Comparison of ENCODE assay signal across 1 fruit fly cellular context in the genomic region with DNA sequence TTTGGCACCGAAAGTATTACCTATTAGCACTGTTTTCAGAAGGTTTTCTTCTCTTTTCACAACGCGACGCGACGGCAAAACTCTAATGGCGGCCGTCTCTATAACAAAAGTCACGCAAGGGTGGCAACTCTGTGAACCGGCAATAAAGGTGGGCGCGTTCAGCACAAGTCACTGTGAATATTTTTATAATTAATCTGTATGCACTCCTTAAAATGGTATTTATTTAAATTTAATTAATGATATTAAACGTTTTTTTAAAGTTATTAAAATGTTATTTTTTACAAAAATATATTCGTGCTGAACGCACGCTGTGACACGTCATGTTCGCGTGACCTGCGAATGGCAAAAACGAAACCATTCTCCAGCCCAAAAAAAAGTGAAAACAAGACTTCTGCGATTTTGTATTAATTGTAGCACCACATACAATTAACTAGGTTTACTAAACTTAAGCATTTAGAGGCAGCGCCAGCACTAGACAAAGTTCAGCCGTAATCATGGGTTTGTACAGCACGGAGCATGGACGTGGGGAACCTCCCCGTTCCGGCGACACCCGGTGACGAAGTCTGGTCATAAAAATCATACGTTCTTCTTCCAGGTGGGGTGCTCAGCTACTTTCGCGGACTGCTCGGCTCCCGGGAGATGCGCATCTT.
TF ChIP-seq lines count a peak whose summit lies in the region.

TSS of gene brm (minus strand) at position 87 of the 650 bp plus-strand sequence.
TSS of gene Arl1 (plus strand) at position 353 of the 650 bp plus-strand sequence.

TF ChIP-seq in whole organism, embryonic, 481 proteins besides CTCF, POLR2A, EP300 and RAD21 (continued from another document and continues in another):
- TF ChIP-seq luna (GFP tag; optimal IDR thresholded peaks at IDR 0.05; lab: Kevin White, UChicago) = peak; percentile 75
- TF ChIP-seq HLH4C (GFP tag; IDR thresholded peaks at IDR 0.05; lab: Robert Waterston, UW; ENCODE audit: partially characterized antibody) = no peak
- TF ChIP-seq vvl (GFP tag; IDR thresholded peaks at IDR 0.05; lab: Robert Waterston, UW) = peak; percentile 100
- peak; percentile 98 for TF ChIP-seq CG17359 (tag; optimal IDR thresholded peaks at IDR 0.05; lab: Kevin White, UChicago)
- TF ChIP-seq crc (GFP tag; optimal IDR thresholded peaks at IDR 0.05; lab: Kevin White, UChicago) = peak; percentile 75
- TF ChIP-seq CG32772 (GFP tag; IDR thresholded peaks at IDR 0.05; lab: Robert Waterston, UW) = peak; percentile 99
- peak; percentile 98 for TF ChIP-seq CG17612 (GFP tag; IDR thresholded peaks at IDR 0.05; lab: Robert Waterston, UW)
- no peak for TF ChIP-seq CG7963 (GFP tag; IDR thresholded peaks at IDR 0.05; lab: Robert Waterston, UW; ENCODE audit: partially characterized antibody)
- peak; percentile 89 for TF ChIP-seq CG30020 (tag; optimal IDR thresholded peaks at IDR 0.05; lab: Kevin White, UChicago)
- peak; percentile 97 for TF ChIP-seq Oli (tag; optimal IDR thresholded peaks at IDR 0.05; lab: Kevin White, UChicago)
- TF ChIP-seq HHEX (GFP tag; optimal IDR thresholded peaks at IDR 0.05; lab: Kevin White, UChicago) = peak; percentile 98
- TF ChIP-seq insv (GFP tag; optimal IDR thresholded peaks at IDR 0.05; lab: Kevin White, UChicago) = peak in 1 of 2 experiments; percentile 84
- peak; percentile 98 for TF ChIP-seq CG1602 (GFP tag; optimal IDR thresholded peaks at IDR 0.05; lab: Kevin White, UChicago)
- peak; percentile 97 for TF ChIP-seq ro (GFP tag; IDR thresholded peaks at IDR 0.05; lab: Robert Waterston, UW)
- peak; percentile 94 for TF ChIP-seq CG17385 (GFP tag; optimal IDR thresholded peaks at IDR 0.05; lab: Kevin White, UChicago)
- peak; percentile 99 for TF ChIP-seq CG4617 (GFP tag; optimal IDR thresholded peaks at IDR 0.05; lab: Kevin White, UChicago; ENCODE audit: borderline replicate concordance)
- TF ChIP-seq slp2 (GFP tag; optimal IDR thresholded peaks at IDR 0.05; lab: Kevin White, UChicago) = peak; percentile 62
- peak; percentile 97 for TF ChIP-seq CG5245 (GFP tag; optimal IDR thresholded peaks at IDR 0.05; lab: Kevin White, UChicago)
- TF ChIP-seq CG33213 (GFP tag; optimal IDR thresholded peaks at IDR 0.05; lab: Kevin White, UChicago) = peak; percentile 74
- TF ChIP-seq CG11093 (GFP tag; IDR thresholded peaks at IDR 0.05; lab: Robert Waterston, UW) = peak; percentile 98
- TF ChIP-seq ac (GFP tag; optimal IDR thresholded peaks at IDR 0.05; lab: Kevin White, UChicago) = peak; percentile 77
- TF ChIP-seq CG6683 (GFP tag; optimal IDR thresholded peaks at IDR 0.05; lab: Kevin White, UChicago) = peak; percentile 95
- peak; percentile 99 for TF ChIP-seq al (GFP tag; IDR thresholded peaks at IDR 0.05; lab: Robert Waterston, UW)
- peak; percentile 72 for TF ChIP-seq wek (GFP tag; optimal IDR thresholded peaks at IDR 0.05; lab: Kevin White, UChicago)
- TF ChIP-seq h (optimal IDR thresholded peaks at IDR 0.05; lab: Kevin White, UChicago) = no peak
- peak; percentile 97 for TF ChIP-seq Dek (tag; optimal IDR thresholded peaks at IDR 0.05; lab: Kevin White, UChicago)
- peak; percentile 49; the same call in 1 of the 3 replicates for TF ChIP-seq vnd (GFP tag; IDR thresholded peaks at IDR 0.05; lab: Robert Waterston, UW; ENCODE audit: partially characterized antibody)
- TF ChIP-seq chif (GFP tag; optimal IDR thresholded peaks at IDR 0.05; lab: Kevin White, UChicago) = peak; percentile 58 to 87
- no peak for TF ChIP-seq NC2α (GFP tag; optimal IDR thresholded peaks at IDR 0.05; lab: Kevin White, UChicago)
- TF ChIP-seq cg (GFP tag; optimal IDR thresholded peaks at IDR 0.05; lab: Kevin White, UChicago) = no peak
- 0 out of 2 replicates have a peak, but pooled peaks have one; percentile 41 for TF ChIP-seq Scr (GFP tag; IDR thresholded peaks at IDR 0.05; lab: Robert Waterston, UW; ENCODE audit: partially characterized antibody)
- no peak for TF ChIP-seq hth (optimal IDR thresholded peaks at IDR 0.05; lab: Kevin White, UChicago)
- TF ChIP-seq repo (GFP tag; optimal IDR thresholded peaks at IDR 0.05; lab: Kevin White, UChicago) = peak; percentile 52
- TF ChIP-seq gsb-n (tag; optimal IDR thresholded peaks at IDR 0.05; lab: Kevin White, UChicago) = no peak
- TF ChIP-seq CG6813 (GFP tag; optimal IDR thresholded peaks at IDR 0.05; lab: Kevin White, UChicago) = peak; percentile 95
- peak; percentile 97 for TF ChIP-seq Nf-YA (GFP tag; IDR thresholded peaks at IDR 0.05; lab: Robert Waterston, UW)
- peak; percentile 99 for TF ChIP-seq B-H1 (GFP tag; IDR thresholded peaks at IDR 0.05; lab: Robert Waterston, UW)
- TF ChIP-seq sna (GFP tag; IDR thresholded peaks at IDR 0.05; lab: Robert Waterston, UW; ENCODE audit: partially characterized antibody) = 0 out of 2 replicates have a peak, but pooled peaks have one; percentile 9
- TF ChIP-seq CG18011 (GFP tag; optimal IDR thresholded peaks at IDR 0.05; lab: Kevin White, UChicago) = peak; percentile 92
- peak; percentile 97 for TF ChIP-seq dmrt99B (tag; optimal IDR thresholded peaks at IDR 0.05; lab: Kevin White, UChicago)
- TF ChIP-seq CG15601 (tag; optimal IDR thresholded peaks at IDR 0.05; lab: Kevin White, UChicago) = peak; percentile 97
- no peak for TF ChIP-seq fru (optimal IDR thresholded peaks at IDR 0.05; lab: Kevin White, UChicago)
- TF ChIP-seq CG12071 (GFP tag; optimal IDR thresholded peaks at IDR 0.05; lab: Kevin White, UChicago) = peak; percentile 82
- TF ChIP-seq Max (GFP tag; optimal IDR thresholded peaks at IDR 0.05; lab: Kevin White, UChicago) = peak; percentile 98
- peak; percentile 98 for TF ChIP-seq lbe (GFP tag; optimal IDR thresholded peaks at IDR 0.05; lab: Kevin White, UChicago)
- peak; percentile 87 for TF ChIP-seq CG10565 (GFP tag; optimal IDR thresholded peaks at IDR 0.05; lab: Kevin White, UChicago)
- TF ChIP-seq p53 (GFP tag; optimal IDR thresholded peaks at IDR 0.05; lab: Kevin White, UChicago) = peak; percentile 18
- TF ChIP-seq so (GFP tag; IDR thresholded peaks at IDR 0.05; lab: Robert Waterston, UW) = peak; percentile 99
- peak; percentile 94 for TF ChIP-seq CG8388 (GFP tag; optimal IDR thresholded peaks at IDR 0.05; lab: Kevin White, UChicago)
- peak; percentile 73 for TF ChIP-seq CG9876 (GFP tag; optimal IDR thresholded peaks at IDR 0.05; lab: Kevin White, UChicago)
- TF ChIP-seq Tbp (GFP tag; optimal IDR thresholded peaks at IDR 0.05; lab: Kevin White, UChicago) = no peak
- TF ChIP-seq CG17186 (GFP tag; optimal IDR thresholded peaks at IDR 0.05; lab: Kevin White, UChicago) = peak; percentile 88
- peak; percentile 99 for TF ChIP-seq CG9727 (GFP tag; optimal IDR thresholded peaks at IDR 0.05; lab: Kevin White, UChicago)
- TF ChIP-seq Xrp1 (GFP tag; IDR thresholded peaks at IDR 0.05; lab: Robert Waterston, UW) = peak; percentile 99
- peak; percentile 97 for TF ChIP-seq CG7357 (GFP tag; IDR thresholded peaks at IDR 0.05; lab: Robert Waterston, UW)
- peak; percentile 98 for TF ChIP-seq sug (tag; optimal IDR thresholded peaks at IDR 0.05; lab: Kevin White, UChicago)
- peak; percentile 33 for TF ChIP-seq CG7745 (tag; optimal IDR thresholded peaks at IDR 0.05; lab: Kevin White, UChicago)
- peak; percentile 96 for TF ChIP-seq tup (GFP tag; optimal IDR thresholded peaks at IDR 0.05; lab: Kevin White, UChicago)
- TF ChIP-seq MESR4 (GFP tag; optimal IDR thresholded peaks at IDR 0.05; lab: Kevin White, UChicago) = peak; percentile 84
- TF ChIP-seq CG10654 (GFP tag; optimal IDR thresholded peaks at IDR 0.05; lab: Kevin White, UChicago) = peak; percentile 97
- TF ChIP-seq Dll (GFP tag; IDR thresholded peaks at IDR 0.05; lab: Robert Waterston, UW; ENCODE audit: partially characterized antibody) = peak; percentile 59; the same call in 2 of the 4 replicates
- TF ChIP-seq amos (GFP tag; IDR thresholded peaks at IDR 0.05; lab: Robert Waterston, UW; ENCODE audit: partially characterized antibody) = peak; percentile 40; the same call in 1 of the 2 replicates
- TF ChIP-seq D19A (tag; optimal IDR thresholded peaks at IDR 0.05; lab: Kevin White, UChicago) = peak; percentile 90
- peak; percentile 98 for TF ChIP-seq zen (tag; optimal IDR thresholded peaks at IDR 0.05; lab: Kevin White, UChicago)
- TF ChIP-seq en (GFP tag; optimal IDR thresholded peaks at IDR 0.05; lab: Kevin White, UChicago) = peak; percentile 20
- TF ChIP-seq CG30431 (GFP tag; optimal IDR thresholded peaks at IDR 0.05; lab: Kevin White, UChicago) = peak; percentile 98
- TF ChIP-seq CG18476 (GFP tag; optimal IDR thresholded peaks at IDR 0.05; lab: Kevin White, UChicago) = peak; percentile 96
- peak; percentile 72 for TF ChIP-seq CG1792 (GFP tag; optimal IDR thresholded peaks at IDR 0.05; lab: Kevin White, UChicago)
- peak; percentile 98 for TF ChIP-seq Fer2 (tag; optimal IDR thresholded peaks at IDR 0.05; lab: Kevin White, UChicago)
- TF ChIP-seq CG8478 (optimal IDR thresholded peaks at IDR 0.05; lab: Kevin White, UChicago) = no peak
- peak; percentile 82 for TF ChIP-seq CG15073 (GFP tag; optimal IDR thresholded peaks at IDR 0.05; lab: Kevin White, UChicago)
- peak; percentile 88 for TF ChIP-seq pum (GFP tag; optimal IDR thresholded peaks at IDR 0.05; lab: Kevin White, UChicago)
- TF ChIP-seq Ada2b (GFP tag; IDR thresholded peaks at IDR 0.05; lab: Robert Waterston, UW) = peak; percentile 99
- peak; percentile 98 for TF ChIP-seq CG12942 (GFP tag; optimal IDR thresholded peaks at IDR 0.05; lab: Kevin White, UChicago)
- TF ChIP-seq run (tag; optimal IDR thresholded peaks at IDR 0.05; lab: Kevin White, UChicago) = peak; percentile 80
- peak; percentile 97 for TF ChIP-seq CG16815 (GFP tag; optimal IDR thresholded peaks at IDR 0.05; lab: Kevin White, UChicago)
- TF ChIP-seq CG6689 (GFP tag; IDR thresholded peaks at IDR 0.05; lab: Robert Waterston, UW) = peak; percentile 99
- no peak for TF ChIP-seq abd-A (tag; optimal IDR thresholded peaks at IDR 0.05; lab: Kevin White, UChicago)
- TF ChIP-seq Ptx1 (GFP tag; IDR thresholded peaks at IDR 0.05; lab: Robert Waterston, UW) = peak; percentile 100
- peak; percentile 99 for TF ChIP-seq croc (GFP tag; conservative IDR thresholded peaks at IDR 0.05; lab: Robert Waterston, UW)
- peak; percentile 84 for TF ChIP-seq CG9609 (GFP tag; optimal IDR thresholded peaks at IDR 0.05; lab: Kevin White, UChicago)
- peak; percentile 98 for TF ChIP-seq CG13894 (tag; optimal IDR thresholded peaks at IDR 0.05; lab: Kevin White, UChicago)
- TF ChIP-seq CG43689 (GFP tag; IDR thresholded peaks at IDR 0.05; lab: Robert Waterston, UW) = peak; percentile 96
- peak; percentile 88 for TF ChIP-seq Bteb2 (GFP tag; optimal IDR thresholded peaks at IDR 0.05; lab: Kevin White, UChicago)
- TF ChIP-seq row (GFP tag; IDR thresholded peaks at IDR 0.05; lab: Robert Waterston, UW) = peak; percentile 100
- TF ChIP-seq CG34376 (GFP tag; optimal IDR thresholded peaks at IDR 0.05; lab: Kevin White, UChicago) = peak; percentile 99
- TF ChIP-seq ken (GFP tag; IDR thresholded peaks at IDR 0.05; lab: Robert Waterston, UW) = peak; percentile 99
- peak; percentile 96 for TF ChIP-seq CG1024 (GFP tag; IDR thresholded peaks at IDR 0.05; lab: Robert Waterston, UW)
- peak; percentile 99 for TF ChIP-seq peb (GFP tag; IDR thresholded peaks at IDR 0.05; lab: Robert Waterston, UW)
- TF ChIP-seq Vsx1 (GFP tag; optimal IDR thresholded peaks at IDR 0.05; lab: Kevin White, UChicago) = no peak
- TF ChIP-seq CG30403 (GFP tag; optimal IDR thresholded peaks at IDR 0.05; lab: Kevin White, UChicago) = peak; percentile 98
- peak; percentile 90 for TF ChIP-seq ATbp (GFP tag; optimal IDR thresholded peaks at IDR 0.05; lab: Kevin White, UChicago)
- TF ChIP-seq CG31365 (tag; optimal IDR thresholded peaks at IDR 0.05; lab: Kevin White, UChicago) = peak; percentile 76
- TF ChIP-seq CG3163 (GFP tag; optimal IDR thresholded peaks at IDR 0.05; lab: Kevin White, UChicago) = peak; percentile 46
- peak; percentile 76 for TF ChIP-seq pros (GFP tag; optimal IDR thresholded peaks at IDR 0.05; lab: Kevin White, UChicago)
- no peak for TF ChIP-seq stwl (tag; optimal IDR thresholded peaks at IDR 0.05; lab: Kevin White, UChicago)
- TF ChIP-seq hkb (optimal IDR thresholded peaks at IDR 0.05; lab: Kevin White, UChicago) = no peak
- TF ChIP-seq hkb (GFP tag; IDR thresholded peaks at IDR 0.05; lab: Robert Waterston, UW) = peak; percentile 99
- peak; percentile 100 for TF ChIP-seq dysf (GFP tag; IDR thresholded peaks at IDR 0.05; lab: Robert Waterston, UW)
- peak; percentile 78 for TF ChIP-seq CG8944 (GFP tag; optimal IDR thresholded peaks at IDR 0.05; lab: Kevin White, UChicago)
- TF ChIP-seq pita (GFP tag; optimal IDR thresholded peaks at IDR 0.05; lab: Kevin White, UChicago) = no peak
- TF ChIP-seq NfI (GFP tag; optimal IDR thresholded peaks at IDR 0.05; lab: Kevin White, UChicago) = peak; percentile 99
- TF ChIP-seq CG3726 (GFP tag; IDR thresholded peaks at IDR 0.05; lab: Robert Waterston, UW) = peak; percentile 98
- peak; percentile 98 for TF ChIP-seq Hr3 (GFP tag; optimal IDR thresholded peaks at IDR 0.05; lab: Kevin White, UChicago)
- TF ChIP-seq CG10147 (GFP tag; optimal IDR thresholded peaks at IDR 0.05; lab: Kevin White, UChicago) = peak; percentile 99
- TF ChIP-seq CG3847 (GFP tag; IDR thresholded peaks at IDR 0.05; lab: Robert Waterston, UW) = peak; percentile 100
- peak; percentile 54 for TF ChIP-seq Dref (GFP tag; IDR thresholded peaks at IDR 0.05; lab: Robert Waterston, UW)
- TF ChIP-seq Lhr (GFP tag; optimal IDR thresholded peaks at IDR 0.05; lab: Kevin White, UChicago) = peak; percentile 93
- TF ChIP-seq CG4404 (GFP tag; IDR thresholded peaks at IDR 0.05; lab: Robert Waterston, UW) = peak; percentile 99
- peak; percentile 90 for TF ChIP-seq CG9437 (GFP tag; optimal IDR thresholded peaks at IDR 0.05; lab: Kevin White, UChicago)
- TF ChIP-seq mam (GFP tag; optimal IDR thresholded peaks at IDR 0.05; lab: Kevin White, UChicago) = peak; percentile 93
- TF ChIP-seq nau (GFP tag; optimal IDR thresholded peaks at IDR 0.05; lab: Kevin White, UChicago) = no peak
- TF ChIP-seq gro (GFP tag; optimal IDR thresholded peaks at IDR 0.05; lab: Kevin White, UChicago) = peak; percentile 89
- TF ChIP-seq Hey (tag; optimal IDR thresholded peaks at IDR 0.05; lab: Kevin White, UChicago) = peak; percentile 89
- peak; percentile 100 for TF ChIP-seq CG34422 (GFP tag; IDR thresholded peaks at IDR 0.05; lab: Robert Waterston, UW)
- peak; percentile 95 for TF ChIP-seq Six4 (GFP tag; optimal IDR thresholded peaks at IDR 0.05; lab: Kevin White, UChicago)
- peak; percentile 99 for TF ChIP-seq CG2199 (GFP tag; IDR thresholded peaks at IDR 0.05; lab: Robert Waterston, UW)
- TF ChIP-seq CG10267 (tag; optimal IDR thresholded peaks at IDR 0.05; lab: Kevin White, UChicago) = peak; percentile 93
- peak; percentile 94 for TF ChIP-seq CG11560 (tag; IDR thresholded peaks at IDR 0.05; lab: Robert Waterston, UW)
- peak; percentile 98 for TF ChIP-seq ap (GFP tag; IDR thresholded peaks at IDR 0.05; lab: Robert Waterston, UW)
- peak; percentile 78 for TF ChIP-seq CG3838 (GFP tag; optimal IDR thresholded peaks at IDR 0.05; lab: Kevin White, UChicago)
